Worm (Caenorhabditis elegans) whole organism, midembryonic: ENCODE results near the gene T16G1.2.

Experiments
- T22C8.4 ChIP-seq: fragments of 200-800 bp; sonication (Bioruptor generic); IDR thresholded peaks from 2 replicates; pipeline ENCODE4 v1.3.6; 2022; ENCODE audit warnings: missing genetic modification characterization, missing compliant biosample characterization
- ztf-23 ChIP-seq: fragments of 200-800 bp; sonication (Bioruptor generic); IDR thresholded peaks from 2 replicates; pipeline ENCODE4 v1.3.6; 2022; ENCODE audit warnings: missing genetic modification reagents, missing genetic modification characterization, missing compliant biosample characterization

DNA sequence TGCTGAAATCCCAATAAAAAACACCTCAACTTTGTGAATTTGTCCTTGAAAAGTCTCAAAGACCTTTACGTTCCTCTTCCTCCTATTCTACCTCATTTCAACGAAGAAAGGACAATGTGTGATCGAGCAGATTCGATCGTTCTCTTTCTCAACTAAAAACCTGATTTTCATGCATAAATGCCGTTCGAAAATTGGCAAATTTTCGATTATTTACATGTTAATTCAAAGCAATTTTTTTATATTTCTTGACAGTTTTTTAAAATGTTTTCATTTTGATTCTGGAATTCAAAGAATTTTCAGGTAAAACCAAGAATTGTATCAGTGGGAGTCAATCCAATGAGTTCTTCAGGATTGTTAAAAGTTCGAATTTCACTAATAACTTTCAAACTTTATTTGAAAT is 39.3 kb downstream of the T16G1.2 start, which contains the start of gene lin-46:
- no peak for TF ChIP-seq T22C8.4 (GFP tag; lab: Robert Waterston, UW)
- TF ChIP-seq ztf-23: no peak
